Worm (Caenorhabditis elegans) whole organism, early embryonic: ENCODE measurements around the gene rha-2.

Experiments used
- ama-1 ChIP-seq: fragments of 150-350 bp; optimal IDR thresholded peaks from 2 replicates; lab custom pipeline; 2014
- flt-1 ChIP-seq: fragments of 200-800 bp; sonication (Bioruptor generic); IDR thresholded peaks from 2 replicates; pipeline ENCODE4 v1.3.6; 2022; ENCODE audit warnings: missing genetic modification characterization, missing compliant biosample characterization
- hmg-4 ChIP-seq: fragments of 200-800 bp; sonication (Bioruptor generic); optimal IDR thresholded peaks from 2 replicates; lab custom pipeline; 2018; ENCODE audit warnings: mild to moderate bottlenecking, missing genetic modification characterization, missing compliant biosample characterization
- tbx-11 ChIP-seq: fragments of 200-800 bp; sonication (Bioruptor generic); IDR thresholded peaks from 2 replicates; pipeline ENCODE4 v1.3.6; 2022; ENCODE audit warnings: missing genetic modification characterization, missing compliant biosample characterization

- TF ChIP-seq hmg-4 (GFP tag; lab: Kevin White, UChicago) (no peak), ama-1 (no peak), flt-1 (GFP tag; lab: Robert Waterston, UW) (no peak), tbx-11 (GFP tag; lab: Robert Waterston, UW) (no peak)
Observed at ce11 chrIII:8656055-8656454, 41.7 kb upstream of the rha-2 start.
